Fruit fly (Drosophila melanogaster): ENCODE measurements around the gene CG9727.
A peak's percentile ranks its signal among the peaks of the same experiment; 100 is the strongest.

Gene CG9727

DNA sequence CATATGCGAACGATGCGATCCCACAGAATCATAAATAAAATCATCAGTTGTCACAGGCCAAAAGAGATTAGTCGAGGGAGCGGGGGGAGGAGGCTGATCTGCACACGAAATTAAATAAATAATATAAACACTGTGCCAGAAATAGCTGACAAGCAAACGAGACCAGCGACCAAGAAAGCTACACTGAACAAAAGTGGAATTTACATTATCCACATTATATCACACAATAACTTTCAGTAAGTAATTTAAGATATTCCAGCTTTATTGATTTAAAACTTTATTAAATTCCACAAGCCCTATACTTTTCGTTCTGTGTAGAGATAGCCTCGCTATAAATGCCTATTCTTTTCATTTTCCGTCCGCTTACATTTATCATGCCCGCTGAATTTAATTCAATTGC is 52.3 kb downstream of the CG9727 start (continued):
- peak; percentile 88 for TF ChIP-seq CG10366 (GFP tag; IDR thresholded peaks at IDR 0.05)
- TF ChIP-seq CG4404 (GFP tag; IDR thresholded peaks at IDR 0.05) = peak; percentile 66
- no peak for TF ChIP-seq grn (GFP tag; optimal IDR thresholded peaks at IDR 0.05)
- no peak; the same call in 2 of the 3 replicates for TF ChIP-seq CG3726 (GFP tag; IDR thresholded peaks at IDR 0.05)
- TF ChIP-seq pita (GFP tag; optimal IDR thresholded peaks at IDR 0.05) = no peak
- TF ChIP-seq HmgZ (tag; optimal IDR thresholded peaks at IDR 0.05) = peak; percentile 67
- peak; percentile 56 for TF ChIP-seq MTF-1 (GFP tag; optimal IDR thresholded peaks at IDR 0.05; ENCODE audit: borderline replicate concordance)
- TF ChIP-seq CG9609 (GFP tag; optimal IDR thresholded peaks at IDR 0.05) = peak; percentile 68
- TF ChIP-seq CG18262 (tag; optimal IDR thresholded peaks at IDR 0.05) = peak; percentile 80
- TF ChIP-seq her (GFP tag; optimal IDR thresholded peaks at IDR 0.05) = peak; percentile 56
- TF ChIP-seq vvl (GFP tag; IDR thresholded peaks at IDR 0.05) = peak; percentile 94
- peak; percentile 36 for TF ChIP-seq CG6854 (GFP tag; optimal IDR thresholded peaks at IDR 0.05)
- TF ChIP-seq gfzf (GFP tag; optimal IDR thresholded peaks at IDR 0.05) = no peak
- TF ChIP-seq Ssrp (tag; optimal IDR thresholded peaks at IDR 0.05) = peak; percentile 74
- peak; percentile 58 for TF ChIP-seq run (tag; optimal IDR thresholded peaks at IDR 0.05)
- TF ChIP-seq wek (GFP tag; optimal IDR thresholded peaks at IDR 0.05) = peak; percentile 27
- TF ChIP-seq CG4854 (GFP tag; optimal IDR thresholded peaks at IDR 0.05) = peak; percentile 57
- peak; percentile 36 for TF ChIP-seq Bteb2 (GFP tag; optimal IDR thresholded peaks at IDR 0.05)
- no peak for TF ChIP-seq Doc3 (GFP tag; IDR thresholded peaks at IDR 0.05; ENCODE audit: partially characterized antibody)
- TF ChIP-seq Aef1 (GFP tag; IDR thresholded peaks at IDR 0.05) = peak; percentile 83
- TF ChIP-seq mld (GFP tag; IDR thresholded peaks at IDR 0.05; ENCODE audit: partially characterized antibody) = no peak
- TF ChIP-seq CG1647 (GFP tag; optimal IDR thresholded peaks at IDR 0.05) = peak; percentile 45
- TF ChIP-seq kah (GFP tag; optimal IDR thresholded peaks at IDR 0.05) = peak; percentile 3
- peak; percentile 33 for TF ChIP-seq psq (GFP tag; optimal IDR thresholded peaks at IDR 0.05)
- no peak for TF ChIP-seq abd-A (tag; optimal IDR thresholded peaks at IDR 0.05)
- TF ChIP-seq tio (GFP tag; optimal IDR thresholded peaks at IDR 0.05) = peak; percentile 65
- TF ChIP-seq fru (optimal IDR thresholded peaks at IDR 0.05) = no peak
- no peak for TF ChIP-seq CG8478 (optimal IDR thresholded peaks at IDR 0.05)
- no peak for TF ChIP-seq sna (GFP tag; IDR thresholded peaks at IDR 0.05; ENCODE audit: partially characterized antibody)
- peak; percentile 36 for TF ChIP-seq Dad (GFP tag; optimal IDR thresholded peaks at IDR 0.05)
- no peak for TF ChIP-seq CG7271 (tag; optimal IDR thresholded peaks at IDR 0.05)
- TF ChIP-seq CG4730 (GFP tag; IDR thresholded peaks at IDR 0.05) = peak; percentile 80; the same call in 1 of the 2 replicates
- TF ChIP-seq CG2120 (GFP tag; optimal IDR thresholded peaks at IDR 0.05) = peak; percentile 87
- peak; percentile 64 for TF ChIP-seq CHES-1-like (GFP tag; optimal IDR thresholded peaks at IDR 0.05)
- peak; percentile 81 for TF ChIP-seq CG8388 (GFP tag; optimal IDR thresholded peaks at IDR 0.05)
- TF ChIP-seq gcm (GFP tag; optimal IDR thresholded peaks at IDR 0.05) = peak; percentile 70
- no peak for TF ChIP-seq CG7745 (tag; optimal IDR thresholded peaks at IDR 0.05)
- TF ChIP-seq CG12942 (GFP tag; optimal IDR thresholded peaks at IDR 0.05) = peak; percentile 65
- peak; percentile 72 for TF ChIP-seq Rx (GFP tag; IDR thresholded peaks at IDR 0.05)
- TF ChIP-seq CG12659 (GFP tag; optimal IDR thresholded peaks at IDR 0.05) = peak; percentile 75
- no peak for TF ChIP-seq CG33557 (GFP tag; optimal IDR thresholded peaks at IDR 0.05)
- peak; percentile 80 for TF ChIP-seq gsb (GFP tag; IDR thresholded peaks at IDR 0.05)
- peak; percentile 54 for TF ChIP-seq crol (GFP tag; IDR thresholded peaks at IDR 0.05)
- TF ChIP-seq CG13624 (GFP tag; optimal IDR thresholded peaks at IDR 0.05) = peak; percentile 66
- peak; percentile 28 for TF ChIP-seq CG1792 (GFP tag; optimal IDR thresholded peaks at IDR 0.05)
- no peak for TF ChIP-seq hth (optimal IDR thresholded peaks at IDR 0.05)
- TF ChIP-seq CG7963 (GFP tag; IDR thresholded peaks at IDR 0.05; ENCODE audit: partially characterized antibody) = no peak
- TF ChIP-seq ssp (GFP tag; IDR thresholded peaks at IDR 0.05) = no peak
- peak; percentile 29 for TF ChIP-seq pb (GFP tag; optimal IDR thresholded peaks at IDR 0.05)
- TF ChIP-seq Med (GFP tag) = peak; percentile 95
- TF ChIP-seq CG3163 (GFP tag; optimal IDR thresholded peaks at IDR 0.05) = peak; percentile 35
- peak; percentile 61 for TF ChIP-seq CG7786 (GFP tag; optimal IDR thresholded peaks at IDR 0.05)

Measured in whole organism, embryonic.